Worm (Caenorhabditis elegans) whole organism, midembryonic: ENCODE measurements around the gene C06G3.8.

Experiments
- T22C8.4 ChIP-seq: fragments of 200-800 bp; sonication (Bioruptor generic); IDR thresholded peaks from 2 replicates; pipeline ENCODE4 v1.3.6; 2022; ENCODE audit warnings: missing genetic modification characterization, missing compliant biosample characterization
- flt-1 ChIP-seq: fragments of 200-800 bp; sonication (Bioruptor generic); IDR thresholded peaks from 2 replicates; pipeline ENCODE4 v1.3.6; 2022; ENCODE audit warnings: missing genetic modification characterization, missing compliant biosample characterization
- klf-2 ChIP-seq: fragments of 200-800 bp; sonication (Bioruptor generic); conservative IDR thresholded peaks from 2 replicates; pipeline ENCODE4 v1.3.6; 2022; ENCODE audit warnings: missing genetic modification reagents, missing genetic modification characterization, missing compliant biosample characterization
- ref-1 ChIP-seq: fragments of 200-800 bp; sonication (Bioruptor generic); conservative IDR thresholded peaks from 2 replicates; pipeline ENCODE4 v1.3.6; 2022; ENCODE audit warnings: missing genetic modification reagents, missing genetic modification characterization, missing compliant biosample characterization

DNA sequence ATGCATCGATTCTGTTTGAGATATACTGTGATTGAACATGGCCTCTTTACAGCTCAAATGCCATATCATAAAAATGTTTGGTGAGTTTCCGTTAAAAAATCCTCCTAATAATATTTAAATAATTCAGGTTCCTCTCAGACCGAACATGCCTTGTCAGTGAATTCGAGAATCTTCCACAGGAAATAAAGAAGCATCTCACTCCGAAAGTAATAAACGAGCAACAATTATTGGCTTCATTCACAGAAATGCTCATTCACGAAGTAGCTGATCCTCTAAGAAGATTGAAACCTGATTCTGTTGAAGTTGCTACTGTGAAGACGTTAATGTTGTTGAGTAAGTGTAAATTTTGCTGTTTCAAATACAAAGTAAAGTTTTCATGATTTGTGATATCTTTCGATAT is 19.8 kb upstream of the C06G3.8 start:
- no peak for TF ChIP-seq T22C8.4
- TF ChIP-seq ref-1 (GFP tag; lab: Robert Waterston, UW) = no peak
- no peak for TF ChIP-seq flt-1 (GFP tag; lab: Robert Waterston, UW)
- no peak for TF ChIP-seq klf-2 (GFP tag; lab: Robert Waterston, UW)
